Worm (Caenorhabditis elegans) whole organism, dauer: Measurements from ENCODE around the gene C36B7.1.

Experiments
- unc-62 ChIP-seq: sonication (generic microtip); optimal IDR thresholded peaks from 2 replicates; lab custom pipeline; 2017; ENCODE audit warnings: missing biosample characterization, missing genetic modification reagents, missing genetic modification characterization

Gene C36B7.1

ce11 chrX:7126348-7126747, 13.7 kb downstream of the C36B7.1 start, which contains the start of gene ist-1:
Gene ist-1 (plus strand): TSS chrX:7126648.
- TF ChIP-seq unc-62 (GFP tag; lab: Kevin White, UChicago) = no peak

ce11 chrX:7128615-7129014, 15.9 kb downstream of the C36B7.1 start:
- TF ChIP-seq unc-62 (GFP tag; lab: Kevin White, UChicago) = no peak

ce11 chrX:7129460-7129859, 16.8 kb downstream of the C36B7.1 start:
- TF ChIP-seq unc-62 (GFP tag; lab: Kevin White, UChicago) = no peak

ce11 chrX:7131206-7131605, 18.5 kb downstream of the C36B7.1 start:
- no peak for TF ChIP-seq unc-62 (GFP tag; lab: Kevin White, UChicago)

ce11 chrX:7139614-7140013, 26.9 kb downstream of the C36B7.1 start, which contains the start of gene clec-86:
Gene clec-86 (plus strand): TSS chrX:7139875.
- no peak for TF ChIP-seq unc-62 (GFP tag; lab: Kevin White, UChicago)

ce11 chrX:7140682-7141254, 28.1 kb downstream of the C36B7.1 start:
- no peak for TF ChIP-seq unc-62 (GFP tag; lab: Kevin White, UChicago)

ce11 chrX:7143515-7143914, 30.8 kb downstream of the C36B7.1 start, which contains the start of gene alh-10:
Gene alh-10 (minus strand): TSS chrX:7143641.
- no peak for TF ChIP-seq unc-62 (GFP tag; lab: Kevin White, UChicago)

- no peak for TF ChIP-seq unc-62 (GFP tag; lab: Kevin White, UChicago)
Observed at ce11 chrX:7149670-7150069, 37.0 kb downstream of the C36B7.1 start.

ce11 chrX:7151189-7151857, 38.6 kb downstream of the C36B7.1 start, which contains the start of gene lam-2:
Gene lam-2 (minus strand): TSS chrX:7151239.
- no peak for TF ChIP-seq unc-62 (GFP tag; lab: Kevin White, UChicago)

ce11 chrX:7151976-7152528, 39.4 kb downstream of the C36B7.1 start:
- TF ChIP-seq unc-62 (GFP tag; lab: Kevin White, UChicago) = no peak

ce11 chrX:7153460-7153859, 40.8 kb downstream of the C36B7.1 start:
- no peak for TF ChIP-seq unc-62 (GFP tag; lab: Kevin White, UChicago)

- TF ChIP-seq unc-62 (GFP tag; lab: Kevin White, UChicago) = no peak
Observed at ce11 chrX:7155879-7156278, 43.2 kb downstream of the C36B7.1 start, which contains the start of gene C54D1.7. Gene C54D1.7 (minus strand): TSS chrX:7156035.

ce11 chrX:7157483-7157882, 44.8 kb downstream of the C36B7.1 start:
- no peak for TF ChIP-seq unc-62 (GFP tag; lab: Kevin White, UChicago)

- TF ChIP-seq unc-62 (GFP tag; lab: Kevin White, UChicago) = no peak
Observed at ce11 chrX:7158736-7159135, 46.0 kb downstream of the C36B7.1 start, which contains the start of gene pgp-10. Gene pgp-10 (plus strand): TSS chrX:7159036.

ce11 chrX:7162764-7163163, 50.1 kb downstream of the C36B7.1 start:
- no peak for TF ChIP-seq unc-62 (GFP tag; lab: Kevin White, UChicago)
